Fruit fly (Drosophila melanogaster) whole organism, embryonic: Measurements from ENCODE around the gene mRpS31.
A peak's percentile ranks its signal among the peaks of the same experiment; 100 is the strongest.

Experiments used
- Awh ChIP-seq: fragments of 200-800 bp; sonication (Bioruptor generic); IDR thresholded peaks from 2 replicates; pipeline ENCODE4, ENCODE4 v1.3.6; 2022; ENCODE audit warnings: missing biosample characterization, missing genetic modification characterization
- B-H1 ChIP-seq: fragments of 200-800 bp; sonication (Bioruptor generic); IDR thresholded peaks from 3 replicates; pipeline ENCODE4 v1.3.6; 2022; ENCODE audit warnings: missing biosample characterization, missing genetic modification characterization
- Bdp1 ChIP-seq: fragments of 200-800 bp; sonication (Bioruptor generic); optimal IDR thresholded peaks from 3 replicates; lab custom pipeline; 2016; ENCODE audit warnings: missing biosample characterization, missing genetic modification characterization
- CG10321 ChIP-seq: fragments of 200-800 bp; sonication (Bioruptor generic); IDR thresholded peaks from 2 replicates; pipeline ENCODE4 v1.3.6; 2022; ENCODE audit warnings: missing biosample characterization, missing genetic modification characterization
- CG12299 ChIP-seq: fragments of 200-800 bp; sonication (Bioruptor generic); optimal IDR thresholded peaks from 2 replicates; lab custom pipeline; 2018; ENCODE audit warnings: missing biosample characterization, mild to moderate bottlenecking, missing genetic modification characterization
- CG12744 ChIP-seq: fragments of 200-800 bp; sonication (Bioruptor generic); optimal IDR thresholded peaks from 2 replicates; lab custom pipeline; 2016; ENCODE audit warnings: missing biosample characterization, missing genetic modification characterization
- CG14050 ChIP-seq: fragments of 200-800 bp; sonication (Bioruptor generic); IDR thresholded peaks from 3 replicates; pipeline ENCODE4 v1.3.6; 2022; ENCODE audit warnings: missing biosample characterization, missing genetic modification characterization
- CG15514 ChIP-seq: fragments of 200-800 bp; sonication (Bioruptor generic); optimal IDR thresholded peaks from 3 replicates; lab custom pipeline; 2017; ENCODE audit warnings: missing biosample characterization, missing genetic modification characterization, mild to moderate bottlenecking, moderate library complexity, missing genetic modification reagents
- CG1647 ChIP-seq: fragments of 200-800 bp; sonication (Bioruptor generic); optimal IDR thresholded peaks from 3 replicates; lab custom pipeline; 2016; ENCODE audit warnings: missing biosample characterization, missing genetic modification characterization
- CG16863 ChIP-seq: fragments of 200-800 bp; sonication (Bioruptor generic); optimal IDR thresholded peaks from 3 replicates; lab custom pipeline; 2016; ENCODE audit warnings: missing biosample characterization, missing genetic modification characterization
- CG18262 ChIP-seq: fragments of 200-800 bp; optimal IDR thresholded peaks from 3 replicates; lab custom pipeline; 2019; ENCODE audit warnings: missing biosample characterization, mild to moderate bottlenecking, missing genetic modification characterization, moderate library complexity
- CG33557 ChIP-seq: fragments of 200-800 bp; sonication (Bioruptor generic); optimal IDR thresholded peaks from 2 replicates; lab custom pipeline; 2019; ENCODE audit warnings: missing biosample characterization, mild to moderate bottlenecking, missing genetic modification characterization, moderate library complexity
- CG4360 ChIP-seq: fragments of 200-800 bp; sonication (Bioruptor generic); IDR thresholded peaks from 2 replicates; pipeline ENCODE4 v1.3.6; 2022; ENCODE audit warnings: missing biosample characterization, missing genetic modification characterization
- CG5180 ChIP-seq: fragments of 200-800 bp; sonication (Bioruptor generic); optimal IDR thresholded peaks from 3 replicates; lab custom pipeline; 2017; ENCODE audit warnings: missing biosample characterization, missing genetic modification characterization, mild to moderate bottlenecking, moderate library complexity, missing genetic modification reagents
- CG5953 ChIP-seq: fragments of 200-800 bp; sonication (Bioruptor generic); IDR thresholded peaks from 2 replicates; pipeline ENCODE4 v1.3.6; 2022; ENCODE audit warnings: missing biosample characterization, missing genetic modification characterization
- CG7271 ChIP-seq: fragments of 200-800 bp; sonication (Bioruptor generic); optimal IDR thresholded peaks from 2 replicates; lab custom pipeline; 2018; ENCODE audit warnings: missing biosample characterization, mild to moderate bottlenecking, missing genetic modification characterization, moderate library complexity
- CG7556 ChIP-seq: fragments of 200-800 bp; sonication (Bioruptor generic); optimal IDR thresholded peaks from 2 replicates; lab custom pipeline; 2017; ENCODE audit warnings: missing biosample characterization, mild to moderate bottlenecking, missing genetic modification characterization
- CG7745 ChIP-seq: fragments of 200-800 bp; sonication (Bioruptor generic); optimal IDR thresholded peaks from 2 replicates; lab custom pipeline; 2018; ENCODE audit warnings: missing biosample characterization, mild to moderate bottlenecking, missing genetic modification characterization, moderate library complexity
- CG9727 ChIP-seq: fragments of 200-800 bp; sonication (Bioruptor generic); optimal IDR thresholded peaks from 3 replicates; lab custom pipeline; 2017; ENCODE audit warnings: missing biosample characterization, mild to moderate bottlenecking, missing genetic modification characterization
- Dad ChIP-seq: fragments of 200-800 bp; sonication (Bioruptor generic); optimal IDR thresholded peaks from 3 replicates; lab custom pipeline; 2016; ENCODE audit warnings: missing biosample characterization, missing genetic modification characterization
- Dref ChIP-seq: fragments of 200-800 bp; sonication (Bioruptor generic); IDR thresholded peaks from 2 replicates; pipeline ENCODE4 v1.3.6; 2022; ENCODE audit warnings: missing biosample characterization, missing genetic modification characterization
- ERR ChIP-seq: fragments of 200-800 bp; sonication (Bioruptor generic); optimal IDR thresholded peaks from 2 replicates; lab custom pipeline; 2016; ENCODE audit warnings: missing biosample characterization, missing genetic modification characterization
- Hr51 ChIP-seq, 2 experiments: fragments of 200-800 bp; sonication (Bioruptor generic); optimal IDR thresholded peaks; 2 replicates in 1 of 2; 3 replicates in 1 of 2; lab custom pipeline; 2016 to 2018; ENCODE audit warnings: missing biosample characterization in 2 of 2, missing genetic modification characterization in 2 of 2, mild to moderate bottlenecking in 1 of 2, moderate library complexity in 1 of 2
- Jarid2 ChIP-seq: fragments of 200-800 bp; sonication (Bioruptor generic); optimal IDR thresholded peaks from 3 replicates; lab custom pipeline; 2017; ENCODE audit warnings: mild to moderate bottlenecking, missing biosample characterization, missing genetic modification reagents, missing genetic modification characterization
- Mad ChIP-seq: fragments of 200-800 bp; sonication (Bioruptor generic); optimal IDR thresholded peaks from 2 replicates; lab custom pipeline; 2016; ENCODE audit warnings: missing biosample characterization, missing genetic modification characterization
- NK7.1 ChIP-seq: fragments of 200-800 bp; sonication (Bioruptor generic); optimal IDR thresholded peaks from 3 replicates; lab custom pipeline; 2016; ENCODE audit warnings: missing biosample characterization, missing genetic modification characterization
- Neu2 ChIP-seq: fragments of 200-800 bp; sonication (Bioruptor generic); optimal IDR thresholded peaks from 3 replicates; lab custom pipeline; 2016; ENCODE audit warnings: missing biosample characterization, missing genetic modification characterization, borderline replicate concordance
- Opbp ChIP-seq: fragments of 200-800 bp; sonication (Bioruptor generic); IDR thresholded peaks from 3 replicates; pipeline ENCODE4 v1.3.6; 2022; ENCODE audit warnings: missing biosample characterization, missing genetic modification characterization; ENCODE audit not compliant: partially characterized antibody
- Ptx1 ChIP-seq: fragments of 200-800 bp; sonication (Bioruptor generic); IDR thresholded peaks from 2 replicates; pipeline ENCODE4 v1.3.6; 2022; ENCODE audit warnings: missing biosample characterization, missing genetic modification characterization
- Side ChIP-seq: fragments of 200-800 bp; sonication (Bioruptor generic); optimal IDR thresholded peaks from 2 replicates; lab custom pipeline; 2016; ENCODE audit warnings: missing biosample characterization, missing genetic modification characterization
- Six4 ChIP-seq: fragments of 200-800 bp; sonication (Bioruptor generic); optimal IDR thresholded peaks from 2 replicates; lab custom pipeline; 2016; ENCODE audit warnings: missing biosample characterization, missing genetic modification characterization
- Sry-δ ChIP-seq: fragments of 200-800 bp; sonication (Bioruptor generic); optimal IDR thresholded peaks from 2 replicates; lab custom pipeline; 2016; ENCODE audit warnings: missing biosample characterization, missing genetic modification characterization
- Trl ChIP-seq, 3 experiments: fragments of >200 bp in 2 of 3; fragments of 200-800 bp in 1 of 3; sonication (Bioruptor generic) in 1 of 3; optimal IDR thresholded peaks; 2 replicates in 1 of 3; 3 replicates in 2 of 3; lab custom pipeline; 2016 to 2017; ENCODE audit warnings: missing biosample characterization in 1 of 3, missing genetic modification characterization in 1 of 3
- al ChIP-seq: fragments of 200-800 bp; sonication (Bioruptor generic); IDR thresholded peaks from 2 replicates; pipeline ENCODE4 v1.3.6; 2022; ENCODE audit warnings: missing biosample characterization, missing genetic modification characterization
- ase ChIP-seq: fragments of 200-800 bp; sonication (Bioruptor generic); IDR thresholded peaks from 3 replicates; pipeline ENCODE4 v1.3.6; 2022; ENCODE audit warnings: missing biosample characterization, missing genetic modification characterization
- bcd ChIP-seq: fragments of 200-800 bp; sonication (Bioruptor generic); optimal IDR thresholded peaks from 2 replicates; lab custom pipeline; 2017; ENCODE audit warnings: missing biosample characterization, mild to moderate bottlenecking, missing genetic modification characterization
- chif ChIP-seq, 2 experiments: fragments of 200-800 bp; sonication (Bioruptor generic); optimal IDR thresholded peaks; 3 replicates each; lab custom pipeline; 2016; ENCODE audit warnings: missing biosample characterization in 2 of 2, missing genetic modification characterization in 2 of 2
- dm ChIP-seq: fragments of 200-800 bp; sonication (Bioruptor generic); optimal IDR thresholded peaks from 3 replicates; lab custom pipeline; 2016; ENCODE audit warnings: missing biosample characterization, missing genetic modification characterization
- dpn ChIP-seq, 2 experiments: fragments of 200-800 bp; sonication (Bioruptor generic); optimal IDR thresholded peaks; 3 replicates each; lab custom pipeline; 2016; ENCODE audit warnings: missing biosample characterization in 2 of 2, missing genetic modification characterization in 2 of 2
- ken ChIP-seq: fragments of 200-800 bp; sonication (Bioruptor generic); IDR thresholded peaks from 3 replicates; pipeline ENCODE4 v1.3.6; 2022; ENCODE audit warnings: missing biosample characterization, missing genetic modification characterization
- klu ChIP-seq: fragments of 200-800 bp; sonication (Bioruptor generic); IDR thresholded peaks from 2 replicates; pipeline ENCODE4 v1.3.6; 2022; ENCODE audit warnings: missing biosample characterization, missing genetic modification characterization
- lbe ChIP-seq: fragments of 200-800 bp; sonication (Bioruptor generic); optimal IDR thresholded peaks from 2 replicates; lab custom pipeline; 2016; ENCODE audit warnings: missing biosample characterization, mild to moderate bottlenecking, missing genetic modification characterization
- luna ChIP-seq: fragments of 200-800 bp; sonication (Bioruptor generic); optimal IDR thresholded peaks from 2 replicates; lab custom pipeline; 2016; ENCODE audit warnings: missing biosample characterization, missing genetic modification characterization
- run ChIP-seq: fragments of 200-800 bp; sonication (Bioruptor generic); optimal IDR thresholded peaks from 3 replicates; lab custom pipeline; 2018; ENCODE audit warnings: missing biosample characterization, mild to moderate bottlenecking, missing genetic modification characterization
- sens ChIP-seq: fragments of 200-800 bp; sonication (Bioruptor generic); peaks from one replicate; lab custom pipeline; 2016; ENCODE audit warnings: missing biosample characterization, missing genetic modification characterization
- sob ChIP-seq: fragments of 200-800 bp; sonication (Bioruptor generic); IDR thresholded peaks from 2 replicates; pipeline ENCODE4 v1.3.6; 2022; ENCODE audit warnings: missing biosample characterization, missing genetic modification characterization
- sqz ChIP-seq: fragments of 200-800 bp; sonication (Bioruptor generic); optimal IDR thresholded peaks from 3 replicates; lab custom pipeline; 2018; ENCODE audit warnings: missing biosample characterization, mild to moderate bottlenecking, missing genetic modification characterization
- trem ChIP-seq: fragments of 200-800 bp; optimal IDR thresholded peaks from 3 replicates; lab custom pipeline; 2019; ENCODE audit warnings: missing biosample characterization, mild to moderate bottlenecking, missing genetic modification characterization, moderate library complexity
- twi ChIP-seq: fragments of 200-800 bp; optimal IDR thresholded peaks from 2 replicates; lab custom pipeline; 2019; ENCODE audit warnings: missing biosample characterization, mild to moderate bottlenecking, missing genetic modification characterization, moderate library complexity
- z ChIP-seq: fragments of 200-800 bp; sonication (Bioruptor generic); IDR thresholded peaks from 3 replicates; pipeline ENCODE4 v1.3.6; 2022; ENCODE audit warnings: missing biosample characterization, missing genetic modification characterization

The mRpS31 gene

dm6 chr3L:15999358-16000005, 5.5 kb upstream of the mRpS31 start (continued):
- TF ChIP-seq CG7556 (GFP tag; lab: Kevin White, UChicago) (peak; percentile 63), NK7.1 (GFP tag; lab: Kevin White, UChicago) (no peak), sens (GFP tag; lab: Kevin White, UChicago) (peak; percentile 82), twi (tag; lab: Kevin White, UChicago) (peak; percentile 7), Awh (GFP tag; lab: Robert Waterston, UW) (no peak), lbe (GFP tag; lab: Kevin White, UChicago) (no peak), ase (GFP tag; lab: Robert Waterston, UW) (no peak), CG5180 (peak; percentile 24), CG7271 (tag; lab: Kevin White, UChicago) (no peak), Bdp1 (no peak), CG15514 (peak; percentile 51), Mad (GFP tag; lab: Kevin White, UChicago) (peak; percentile 21), CG16863 (GFP tag; lab: Kevin White, UChicago) (no peak), Six4 (no peak), trem (tag; lab: Kevin White, UChicago) (peak; percentile 10), CG5953 (GFP tag; lab: Robert Waterston, UW) (no peak), CG14050 (GFP tag; lab: Robert Waterston, UW) (no peak), Side (no peak), CG9727 (GFP tag; lab: Kevin White, UChicago) (peak; percentile 59), CG18262 (peak; percentile 40), bcd (GFP tag; lab: Kevin White, UChicago) (peak; percentile 11), Hr51 (GFP tag; optimal IDR thresholded peaks at IDR 0.05; lab: Kevin White, UChicago) (peak; percentile 49 to 65), luna (GFP tag; lab: Kevin White, UChicago) (no peak), run (tag; lab: Kevin White, UChicago) (no peak), sqz (GFP tag; lab: Kevin White, UChicago) (peak; percentile 85), Opbp (no peak), ERR (GFP tag; lab: Kevin White, UChicago) (no peak), CG4360 (GFP tag; lab: Robert Waterston, UW) (0 out of 2 replicates have a peak, but pooled peaks have one; percentile 19), Jarid2 (no peak), Ptx1 (GFP tag; lab: Robert Waterston, UW) (no peak; the same call in none of the 2 replicates), chif (GFP tag; optimal IDR thresholded peaks at IDR 0.05; lab: Kevin White, UChicago) (no peak), al (GFP tag; lab: Robert Waterston, UW) (no peak), Dad (no peak), klu (no peak), sob (GFP tag; lab: Robert Waterston, UW) (peak; percentile 67), z (GFP tag; lab: Robert Waterston, UW) (0 out of 3 replicates have a peak, but pooled peaks have one; percentile 25), B-H1 (GFP tag; lab: Robert Waterston, UW) (peak; percentile 23; the same call in 1 of the 3 replicates), Trl (optimal IDR thresholded peaks at IDR 0.05; lab: Kevin White, UChicago) (no peak), Trl (GFP tag; optimal IDR thresholded peaks at IDR 0.05; lab: Kevin White, UChicago) (no peak), CG12299 (tag; lab: Kevin White, UChicago) (no peak), CG1647 (GFP tag; lab: Kevin White, UChicago) (no peak), CG10321 (no peak), dpn (GFP tag; optimal IDR thresholded peaks at IDR 0.05; lab: Kevin White, UChicago) (peak in 1 of 2 experiments; percentile 52), dm (GFP tag; lab: Kevin White, UChicago) (no peak), CG12744 (GFP tag; lab: Kevin White, UChicago) (no peak), CG33557 (no peak), Sry-δ (GFP tag; lab: Kevin White, UChicago) (no peak), CG7745 (tag; lab: Kevin White, UChicago) (peak; percentile 63), Dref (GFP tag; lab: Robert Waterston, UW) (no peak), ken (no peak), Neu2 (no peak)
